Worm (Caenorhabditis elegans): Measurements from ENCODE around the gene cpna-3.

Gene cpna-3

ce11 chrIV:9140172-9140805, 43.6 kb downstream of the cpna-3 start:
- TF ChIP-seq zip-5 (tag; optimal IDR thresholded peaks at IDR 0.05): no peak
- TF ChIP-seq ets-4 (tag; optimal IDR thresholded peaks at IDR 0.05): no peak
- no peak for TF ChIP-seq ceh-6 (GFP tag; optimal IDR thresholded peaks at IDR 0.05)

ce11 chrIV:9144405-9144804, 47.8 kb downstream of the cpna-3 start, which contains the start of gene flp-1:
Gene flp-1 (plus strand): TSS chrIV:9144705.
- TF ChIP-seq pax-1 (tag; optimal IDR thresholded peaks at IDR 0.05) (no peak), unc-42 (tag; optimal IDR thresholded peaks at IDR 0.05) (peak; percentile 29)

ce11 chrIV:9146111-9146510, 49.5 kb downstream of the cpna-3 start, which contains the start of gene daf-10:
Gene daf-10 (minus strand): TSS chrIV:9146211.
- TF ChIP-seq ceh-45 (GFP tag; IDR thresholded peaks at IDR 0.05): no peak
- TF ChIP-seq nfya-1 (tag; optimal IDR thresholded peaks at IDR 0.05): no peak
- TF ChIP-seq C38D4.7 (GFP tag; optimal IDR thresholded peaks at IDR 0.05): no peak
- TF ChIP-seq hlh-8 (tag; optimal IDR thresholded peaks at IDR 0.05): no peak
- TF ChIP-seq ttx-3 (tag; optimal IDR thresholded peaks at IDR 0.05): no peak
- TF ChIP-seq ceh-6 (GFP tag; optimal IDR thresholded peaks at IDR 0.05): no peak

- TF ChIP-seq hlh-6 (tag; optimal IDR thresholded peaks at IDR 0.05): no peak
- TF ChIP-seq ceh-30 (tag; optimal IDR thresholded peaks at IDR 0.05): no peak
- no peak for TF ChIP-seq ceh-34 (tag; optimal IDR thresholded peaks at IDR 0.05)
- peak; percentile 40 for TF ChIP-seq elt-2 (tag; optimal IDR thresholded peaks at IDR 0.05)
- peak; percentile 35 for TF ChIP-seq tbx-2 (tag; optimal IDR thresholded peaks at IDR 0.05)
Measured at ce11 chrIV:9146819-9147518, 50.3 kb downstream of the cpna-3 start, which contains the start of the genes rpb-12 and aly-2. Gene rpb-12 (minus strand): TSS chrIV:9146869. Gene aly-2 (plus strand): TSS chrIV:9147468.

All from whole organism, late embryonic.